Worm (Caenorhabditis elegans) whole organism, mixed stage, embryonic: ENCODE measurements around the gene nyn-1.

ENCODE experiments used
- nhr-28 ChIP-seq: fragments of 150-350 bp; optimal IDR thresholded peaks from 2 replicates; lab custom pipeline; 2014; ENCODE audit warnings: missing biosample characterization, missing genetic modification characterization
- pha-4 ChIP-seq: fragments of 150-350 bp; optimal IDR thresholded peaks from 2 replicates; lab custom pipeline; 2018; ENCODE audit warnings: missing biosample characterization, missing genetic modification reagents, missing genetic modification characterization
- snpc-4 ChIP-seq: fragments of 150-350 bp; optimal IDR thresholded peaks from 2 replicates; lab custom pipeline; 2014; ENCODE audit warnings: missing biosample characterization, missing genetic modification characterization
- unc-39 ChIP-seq: fragments of 150-350 bp; optimal IDR thresholded peaks from 2 replicates; lab custom pipeline; 2014; ENCODE audit warnings: missing biosample characterization, missing genetic modification characterization

ce11 chrIV:13689302-13689880 is 2.6 kb upstream of the nyn-1 start, which contains the start of gene T23G4.2:
- TF ChIP-seq nhr-28 (no peak), pha-4 (no peak), snpc-4 (tag; lab: Kevin White, UChicago) (no peak), unc-39 (tag; lab: Kevin White, UChicago) (no peak)
